Worm (Caenorhabditis elegans) whole organism, young adult: ENCODE measurements around the gene fipr-6.

ENCODE experiments used
- F23B12.7 ChIP-seq: sonication (generic microtip); optimal IDR thresholded peaks from 2 replicates; lab custom pipeline; 2017; ENCODE audit warnings: missing genetic modification characterization, mild to moderate bottlenecking, missing compliant biosample characterization, antibody characterized with exemption, moderate library complexity; ENCODE audit not compliant: insufficient read depth
- hrde-1 ChIP-seq: sonication (generic microtip); optimal IDR thresholded peaks from 2 replicates; lab custom pipeline; 2016; ENCODE audit warnings: missing genetic modification characterization, mild to moderate bottlenecking, missing compliant biosample characterization, moderate library complexity, missing genotype, missing genetic modification reagents, borderline replicate concordance
- madf-6 ChIP-seq: fragments of 200-800 bp; sonication (Bioruptor generic); IDR thresholded peaks from 2 replicates; pipeline ENCODE4 v1.3.6; 2022; ENCODE audit warnings: missing genetic modification reagents, missing genetic modification characterization, missing compliant biosample characterization
- sptf-2 ChIP-seq: fragments of 200-800 bp; sonication (Bioruptor generic); optimal IDR thresholded peaks from 2 replicates; lab custom pipeline; 2018; ENCODE audit warnings: mild to moderate bottlenecking, missing genetic modification characterization, missing compliant biosample characterization
- zim-3 ChIP-seq: sonication (generic microtip); optimal IDR thresholded peaks from 2 replicates; lab custom pipeline; 2017; ENCODE audit warnings: mild to moderate bottlenecking, missing genetic modification characterization, moderate library complexity, missing compliant biosample characterization

ce11 chrV:10212027-10212426 is 19.0 kb upstream of the fipr-6 start, which contains the start of gene zhit-3:
- TF ChIP-seq madf-6, result no peak
- TF ChIP-seq F23B12.7 (tag; lab: Kevin White, UChicago), result no peak
- no peak for TF ChIP-seq zim-3 (tag; lab: Kevin White, UChicago)
- TF ChIP-seq sptf-2 (GFP tag; lab: Kevin White, UChicago), result no peak
- no peak for TF ChIP-seq hrde-1 (tag; lab: Kevin White, UChicago)
